Fruit fly (Drosophila melanogaster) S2 (cell line): Measurements from ENCODE around the gene CG11345.

Source experiments
- CG8478 ChIP-seq: fragments of >200 bp; optimal IDR thresholded peaks from 2 replicates; lab custom pipeline; 2018
- CTCF ChIP-seq, 2 experiments: fragments of >200 bp; optimal IDR thresholded peaks; 2 replicates each; lab custom pipeline; 2018

Gene CG11345

DNA sequence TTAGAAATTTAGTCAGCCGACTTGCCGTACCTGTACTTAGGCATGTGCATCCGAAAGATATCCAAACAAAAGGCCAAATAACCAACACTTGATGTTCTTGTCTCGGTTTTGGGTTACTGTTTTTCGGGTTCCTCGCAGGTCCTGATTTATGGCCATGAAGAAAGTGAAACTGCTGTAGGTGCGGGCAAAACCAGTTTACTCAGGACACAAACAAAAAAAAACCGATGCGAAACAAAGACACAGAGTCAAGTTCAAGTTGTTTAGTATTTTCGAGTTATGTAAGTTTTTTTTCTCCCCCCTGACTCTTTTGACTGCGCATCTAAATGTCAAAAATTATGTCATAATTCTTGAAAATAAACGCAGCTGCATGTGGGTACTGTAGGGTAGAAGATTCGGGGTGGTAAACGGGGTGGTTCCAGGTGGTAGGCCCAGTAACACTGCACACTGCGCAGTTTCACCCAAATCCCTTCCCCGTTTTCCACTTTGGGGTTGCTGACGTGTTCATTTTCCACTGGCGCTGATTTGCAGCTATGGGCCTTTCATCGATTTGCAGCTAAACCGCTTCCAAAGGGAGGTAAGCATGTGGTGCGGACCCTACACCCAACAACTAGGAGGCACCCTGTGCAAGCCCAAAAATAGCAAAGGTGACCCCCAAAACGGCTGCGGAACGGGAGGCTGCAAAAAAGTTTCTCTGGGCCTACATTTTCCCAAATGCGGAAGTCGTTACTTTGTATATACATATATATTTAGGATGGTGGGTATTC is 48.6 kb downstream of the CG11345 start:
- no peak for TF ChIP-seq CTCF (optimal IDR thresholded peaks at IDR 0.05; lab: Kevin White, UChicago)
- no peak for TF ChIP-seq CG8478 (lab: Kevin White, UChicago)

DNA sequence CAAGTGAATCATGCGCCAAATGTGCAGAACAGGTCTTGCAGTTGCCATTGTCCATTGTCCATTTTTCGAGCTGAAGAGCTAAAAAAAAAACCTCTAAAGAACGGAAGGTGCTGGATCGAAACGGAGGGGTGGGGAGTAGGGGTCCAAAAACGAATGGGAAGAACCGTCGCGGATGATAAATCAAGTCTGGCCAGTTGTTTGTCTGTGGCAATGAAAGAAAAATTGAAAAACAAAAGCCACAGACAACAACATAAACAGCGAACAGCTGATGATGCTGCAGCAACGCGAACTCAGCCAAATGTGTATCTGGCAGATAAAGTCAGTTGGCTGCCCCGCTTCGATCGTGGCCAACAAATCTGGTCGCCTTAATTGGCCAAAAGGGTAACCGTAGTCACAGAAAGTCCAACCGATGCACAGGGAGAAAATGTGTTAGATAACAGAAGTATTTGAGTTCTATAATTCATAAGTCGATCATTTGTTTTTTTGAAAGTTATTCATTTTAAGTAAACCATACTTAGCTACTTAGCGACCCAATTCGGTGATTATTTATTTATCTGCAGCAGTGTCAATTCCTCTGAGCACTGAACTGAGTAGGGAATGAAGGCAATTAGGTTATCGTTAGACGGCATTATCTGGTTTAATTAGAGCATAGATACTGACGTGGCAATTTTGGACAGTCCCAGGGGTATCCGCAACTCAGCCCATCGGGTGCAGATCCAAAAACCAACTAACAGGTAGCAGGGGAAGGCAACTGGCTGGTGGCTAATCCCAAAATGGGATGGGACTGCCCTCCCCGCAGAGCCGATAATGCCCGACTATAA is 49.4 kb downstream of the CG11345 start:
- TF ChIP-seq CTCF (optimal IDR thresholded peaks at IDR 0.05; lab: Kevin White, UChicago) (no peak), CG8478 (lab: Kevin White, UChicago) (no peak)

dm6 chr3L:4407743-4408142 is 50.2 kb downstream of the CG11345 start:
- TF ChIP-seq CG8478 (lab: Kevin White, UChicago) (no peak), CTCF (optimal IDR thresholded peaks at IDR 0.05; lab: Kevin White, UChicago) (no peak)
